Fruit fly (Drosophila melanogaster): ENCODE measurements around the gene ND-13A.

DNA sequence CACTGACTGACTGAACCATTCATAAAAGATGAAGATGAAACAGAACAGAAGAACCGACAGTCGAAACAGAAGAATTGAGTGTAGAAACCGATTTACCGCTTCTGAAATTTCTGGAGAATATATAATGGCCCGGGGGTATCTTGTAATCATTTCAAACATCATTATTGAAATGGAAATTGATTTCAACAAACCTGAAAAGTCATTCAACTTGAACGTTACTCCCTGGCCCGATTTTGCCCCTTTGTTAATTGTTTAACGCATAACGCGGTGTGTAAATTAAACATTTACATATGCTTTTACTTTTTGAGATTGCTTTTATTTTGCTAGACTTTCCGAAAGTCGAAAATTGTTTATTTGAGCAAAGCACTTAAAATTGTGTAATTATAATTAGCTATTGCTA lies 14.8 kb upstream of the ND-13A start:
- no peak for TF ChIP-seq CG1621 (tag; optimal IDR thresholded peaks at IDR 0.05)
- no peak for TF ChIP-seq CG7368 (GFP tag; optimal IDR thresholded peaks at IDR 0.05)
